Worm (Caenorhabditis elegans) whole organism, mixed stage, embryonic: ENCODE data around the gene ast-1.
A peak's percentile ranks its signal among the peaks of the same experiment; 100 is the strongest.

Source experiments
- M03D4.4 ChIP-seq: sonication (generic microtip); optimal IDR thresholded peaks from 2 replicates; lab custom pipeline; 2017; ENCODE audit warnings: mild to moderate bottlenecking, missing genetic modification characterization, missing compliant biosample characterization
- bed-3 ChIP-seq: fragments of 200-800 bp; sonication (Bioruptor generic); optimal IDR thresholded peaks from 3 replicates; lab custom pipeline; 2018; ENCODE audit warnings: mild to moderate bottlenecking, missing genetic modification characterization, moderate library complexity, missing compliant biosample characterization
- blmp-1 ChIP-seq: fragments of 150-350 bp; optimal IDR thresholded peaks from 2 replicates; lab custom pipeline; 2014; ENCODE audit warnings: missing biosample characterization, missing genetic modification characterization
- ceh-39 ChIP-seq: fragments of 150-350 bp; optimal IDR thresholded peaks from 2 replicates; lab custom pipeline; 2014; ENCODE audit warnings: missing biosample characterization, missing genetic modification characterization
- ceh-43 ChIP-seq: fragments of 200-800 bp; sonication (Bioruptor generic); optimal IDR thresholded peaks from 2 replicates; lab custom pipeline; 2018; ENCODE audit warnings: mild to moderate bottlenecking, missing genetic modification characterization, moderate library complexity, missing compliant biosample characterization
- ceh-83 ChIP-seq: fragments of 200-800 bp; sonication (Bioruptor generic); optimal IDR thresholded peaks from 2 replicates; lab custom pipeline; 2018; ENCODE audit warnings: mild to moderate bottlenecking, missing genetic modification characterization, missing compliant biosample characterization
- ces-1 ChIP-seq: fragments of 150-350 bp; optimal IDR thresholded peaks from 2 replicates; lab custom pipeline; 2014; ENCODE audit warnings: missing biosample characterization, missing genetic modification reagents, missing genetic modification characterization
- cnd-1 ChIP-seq: fragments of 200-800 bp; sonication (Bioruptor generic); optimal IDR thresholded peaks from 2 replicates; lab custom pipeline; 2018; ENCODE audit warnings: mild to moderate bottlenecking, missing genetic modification characterization, missing compliant biosample characterization
- drap-1 ChIP-seq: fragments of 200-800 bp; sonication (Bioruptor generic); optimal IDR thresholded peaks from 3 replicates; lab custom pipeline; 2018; ENCODE audit warnings: mild to moderate bottlenecking, missing genetic modification characterization, missing compliant biosample characterization
- elt-1 ChIP-seq: sonication (generic microtip); optimal IDR thresholded peaks from 2 replicates; lab custom pipeline; 2017; ENCODE audit warnings: missing genetic modification characterization, mild to moderate bottlenecking, missing compliant biosample characterization, antibody characterized with exemption, moderate library complexity, borderline replicate concordance; ENCODE audit not compliant: insufficient read depth
- elt-3 ChIP-seq: fragments of 150-350 bp; optimal IDR thresholded peaks from 2 replicates; lab custom pipeline; 2014; ENCODE audit warnings: missing biosample characterization, missing genetic modification characterization
- flh-1 ChIP-seq: fragments of 200-800 bp; sonication (Bioruptor generic); optimal IDR thresholded peaks from 2 replicates; lab custom pipeline; 2018; ENCODE audit warnings: mild to moderate bottlenecking, missing genetic modification characterization, moderate library complexity, missing compliant biosample characterization
- ham-2 ChIP-seq: fragments of 200-800 bp; sonication (Bioruptor generic); optimal IDR thresholded peaks from 2 replicates; lab custom pipeline; 2018; ENCODE audit warnings: mild to moderate bottlenecking, missing genetic modification characterization, missing compliant biosample characterization
- hlh-1 ChIP-seq: fragments of 150-350 bp; optimal IDR thresholded peaks from 2 replicates; lab custom pipeline; 2014; ENCODE audit warnings: missing biosample characterization, missing genetic modification reagents, missing genetic modification characterization
- lin-13 ChIP-seq: fragments of 150-350 bp; optimal IDR thresholded peaks from 2 replicates; lab custom pipeline; 2014; ENCODE audit warnings: missing biosample characterization, missing genetic modification characterization
- lin-32 ChIP-seq: fragments of 200-800 bp; sonication (Bioruptor generic); optimal IDR thresholded peaks from 2 replicates; lab custom pipeline; 2018; ENCODE audit warnings: mild to moderate bottlenecking, missing genetic modification characterization, missing compliant biosample characterization
- lsy-2 ChIP-seq: fragments of 150-350 bp; optimal IDR thresholded peaks from 2 replicates; lab custom pipeline; 2014; ENCODE audit warnings: missing biosample characterization, missing genetic modification characterization
- mab-5 ChIP-seq: fragments of 150-350 bp; optimal IDR thresholded peaks from 2 replicates; lab custom pipeline; 2014; ENCODE audit warnings: missing biosample characterization, missing genetic modification characterization
- mep-1 ChIP-seq: fragments of 150-350 bp; optimal IDR thresholded peaks from 2 replicates; lab custom pipeline; 2017; ENCODE audit warnings: missing biosample characterization, missing genetic modification reagents, missing genetic modification characterization, inconsistent platforms
- mls-2 ChIP-seq: sonication (generic microtip); optimal IDR thresholded peaks from 2 replicates; lab custom pipeline; 2016; ENCODE audit warnings: mild to moderate bottlenecking, missing genetic modification characterization, moderate library complexity, missing compliant biosample characterization
- nhr-2 ChIP-seq: fragments of 150-350 bp; optimal IDR thresholded peaks from 2 replicates; lab custom pipeline; 2014; ENCODE audit warnings: missing biosample characterization, missing genetic modification characterization
- nhr-237 ChIP-seq: fragments of 150-350 bp; optimal IDR thresholded peaks from 2 replicates; lab custom pipeline; 2014; ENCODE audit warnings: missing biosample characterization, missing genetic modification characterization
- nhr-28 ChIP-seq: fragments of 150-350 bp; optimal IDR thresholded peaks from 2 replicates; lab custom pipeline; 2014; ENCODE audit warnings: missing biosample characterization, missing genetic modification characterization
- nhr-76 ChIP-seq: sonication (generic microtip); optimal IDR thresholded peaks from 2 replicates; lab custom pipeline; 2017; ENCODE audit warnings: missing biosample characterization, missing genetic modification characterization
- sem-2 ChIP-seq: fragments of 200-800 bp; sonication (Bioruptor generic); optimal IDR thresholded peaks from 2 replicates; lab custom pipeline; 2018; ENCODE audit warnings: mild to moderate bottlenecking, missing genetic modification characterization, missing compliant biosample characterization
- snpc-4 ChIP-seq: fragments of 150-350 bp; optimal IDR thresholded peaks from 2 replicates; lab custom pipeline; 2014; ENCODE audit warnings: missing biosample characterization, missing genetic modification characterization
- sptf-1 ChIP-seq: sonication (generic microtip); optimal IDR thresholded peaks from 2 replicates; lab custom pipeline; 2017; ENCODE audit warnings: mild to moderate bottlenecking, missing genetic modification characterization, moderate library complexity, missing compliant biosample characterization
- tbx-8 ChIP-seq: fragments of 200-800 bp; sonication (Bioruptor generic); optimal IDR thresholded peaks from 2 replicates; lab custom pipeline; 2018; ENCODE audit warnings: mild to moderate bottlenecking, missing genetic modification characterization, moderate library complexity, missing compliant biosample characterization
- unc-39 ChIP-seq: fragments of 150-350 bp; optimal IDR thresholded peaks from 2 replicates; lab custom pipeline; 2014; ENCODE audit warnings: missing biosample characterization, missing genetic modification characterization
- unc-62 ChIP-seq: fragments of 150-350 bp; optimal IDR thresholded peaks from 2 replicates; lab custom pipeline; 2014; ENCODE audit warnings: missing biosample characterization, missing genetic modification reagents, missing genetic modification characterization

The ast-1 gene

ce11 chrII:4130074-4130663 is 5.0 kb downstream of the ast-1 start:
- TF ChIP-seq drap-1 (GFP tag; lab: Kevin White, UChicago) (peak; percentile 60), bed-3 (GFP tag; lab: Kevin White, UChicago) (peak; percentile 28), lin-32 (GFP tag; lab: Kevin White, UChicago) (peak; percentile 44), flh-1 (peak; percentile 44), ham-2 (GFP tag; lab: Kevin White, UChicago) (peak; percentile 11), sptf-1 (tag; lab: Kevin White, UChicago) (peak; percentile 79), mls-2 (tag; lab: Kevin White, UChicago) (peak; percentile 74), hlh-1 (tag; lab: Kevin White, UChicago) (peak; percentile 57), cnd-1 (tag; lab: Kevin White, UChicago) (peak; percentile 72), ceh-43 (GFP tag; lab: Kevin White, UChicago) (peak; percentile 31), ceh-83 (GFP tag; lab: Kevin White, UChicago) (peak; percentile 73), sem-2 (GFP tag; lab: Kevin White, UChicago) (peak; percentile 31), M03D4.4 (tag; lab: Kevin White, UChicago) (peak; percentile 65)

ce11 chrII:4129450-4129849 is 5.7 kb downstream of the ast-1 start:
- TF ChIP-seq tbx-8 (no peak), ces-1 (GFP tag; lab: Kevin White, UChicago) (peak; percentile 95), lin-13 (tag; lab: Kevin White, UChicago) (no peak)

ce11 chrII:4125239-4125638 is 9.9 kb downstream of the ast-1 start:
- no peak for TF ChIP-seq nhr-237
- no peak for TF ChIP-seq sem-2 (GFP tag; lab: Kevin White, UChicago)
- TF ChIP-seq flh-1: no peak
- TF ChIP-seq mls-2 (tag; lab: Kevin White, UChicago): no peak
- no peak for TF ChIP-seq blmp-1 (tag; lab: Kevin White, UChicago)
- TF ChIP-seq hlh-1 (tag; lab: Kevin White, UChicago): no peak
- TF ChIP-seq snpc-4 (tag; lab: Kevin White, UChicago): no peak
- no peak for TF ChIP-seq lsy-2 (tag; lab: Kevin White, UChicago)
- no peak for TF ChIP-seq nhr-2 (tag; lab: Kevin White, UChicago)
- TF ChIP-seq unc-62 (GFP tag; lab: Kevin White, UChicago): no peak
- TF ChIP-seq unc-39 (tag; lab: Kevin White, UChicago): no peak
- no peak for TF ChIP-seq ham-2 (GFP tag; lab: Kevin White, UChicago)
- no peak for TF ChIP-seq cnd-1 (tag; lab: Kevin White, UChicago)
- TF ChIP-seq tbx-8: no peak
- TF ChIP-seq lin-13 (tag; lab: Kevin White, UChicago): no peak
- TF ChIP-seq elt-3 (tag; lab: Kevin White, UChicago): no peak

ce11 chrII:4122899-4123298 is 12.3 kb downstream of the ast-1 start:
- no peak for TF ChIP-seq sptf-1 (tag; lab: Kevin White, UChicago)
- no peak for TF ChIP-seq ceh-43 (GFP tag; lab: Kevin White, UChicago)
- TF ChIP-seq mab-5 (tag; lab: Kevin White, UChicago): no peak
- no peak for TF ChIP-seq elt-1
- TF ChIP-seq sem-2 (GFP tag; lab: Kevin White, UChicago): no peak
- TF ChIP-seq ceh-39 (tag; lab: Kevin White, UChicago): no peak
- no peak for TF ChIP-seq hlh-1 (tag; lab: Kevin White, UChicago)
- TF ChIP-seq lin-32 (GFP tag; lab: Kevin White, UChicago): no peak
- no peak for TF ChIP-seq snpc-4 (tag; lab: Kevin White, UChicago)
- TF ChIP-seq cnd-1 (tag; lab: Kevin White, UChicago): no peak
- no peak for TF ChIP-seq nhr-28
- no peak for TF ChIP-seq blmp-1 (tag; lab: Kevin White, UChicago)
- TF ChIP-seq nhr-76 (tag; lab: Kevin White, UChicago): no peak
- no peak for TF ChIP-seq M03D4.4 (tag; lab: Kevin White, UChicago)
- no peak for TF ChIP-seq unc-62 (GFP tag; lab: Kevin White, UChicago)
- no peak for TF ChIP-seq lin-13 (tag; lab: Kevin White, UChicago)
- no peak for TF ChIP-seq nhr-237
- TF ChIP-seq elt-3 (tag; lab: Kevin White, UChicago): no peak
- TF ChIP-seq, all 35 proteins: peak for 0

ce11 chrII:4118508-4118907 is 16.7 kb downstream of the ast-1 start:
- no peak for TF ChIP-seq nhr-76 (tag; lab: Kevin White, UChicago)
- TF ChIP-seq ceh-39 (tag; lab: Kevin White, UChicago): no peak
- TF ChIP-seq hlh-1 (tag; lab: Kevin White, UChicago): no peak
- TF ChIP-seq elt-3 (tag; lab: Kevin White, UChicago): no peak
- no peak for TF ChIP-seq mep-1
